Fruit fly (Drosophila melanogaster) Kc167 (cell line): Measurements from ENCODE around the gene CG16852.

Experiments
- Myc ChIP-seq: fragments of >200 bp; optimal IDR thresholded peaks from 2 replicates; lab custom pipeline; 2017; ENCODE audit warnings: missing external identifiers
- Sin3A ChIP-seq: fragments of >200 bp; optimal IDR thresholded peaks from 2 replicates; lab custom pipeline; 2018; ENCODE audit warnings: missing external identifiers
- h ChIP-seq: fragments of >200 bp; optimal IDR thresholded peaks from 3 replicates; lab custom pipeline; 2018; ENCODE audit warnings: missing external identifiers
- psq ChIP-seq: fragments of >200 bp; optimal IDR thresholded peaks from 2 replicates; lab custom pipeline; 2017; ENCODE audit warnings: missing external identifiers
- ttk ChIP-seq: sonication (Bioruptor generic); optimal IDR thresholded peaks from 2 replicates; lab custom pipeline; 2017; ENCODE audit warnings: missing external identifiers

DNA sequence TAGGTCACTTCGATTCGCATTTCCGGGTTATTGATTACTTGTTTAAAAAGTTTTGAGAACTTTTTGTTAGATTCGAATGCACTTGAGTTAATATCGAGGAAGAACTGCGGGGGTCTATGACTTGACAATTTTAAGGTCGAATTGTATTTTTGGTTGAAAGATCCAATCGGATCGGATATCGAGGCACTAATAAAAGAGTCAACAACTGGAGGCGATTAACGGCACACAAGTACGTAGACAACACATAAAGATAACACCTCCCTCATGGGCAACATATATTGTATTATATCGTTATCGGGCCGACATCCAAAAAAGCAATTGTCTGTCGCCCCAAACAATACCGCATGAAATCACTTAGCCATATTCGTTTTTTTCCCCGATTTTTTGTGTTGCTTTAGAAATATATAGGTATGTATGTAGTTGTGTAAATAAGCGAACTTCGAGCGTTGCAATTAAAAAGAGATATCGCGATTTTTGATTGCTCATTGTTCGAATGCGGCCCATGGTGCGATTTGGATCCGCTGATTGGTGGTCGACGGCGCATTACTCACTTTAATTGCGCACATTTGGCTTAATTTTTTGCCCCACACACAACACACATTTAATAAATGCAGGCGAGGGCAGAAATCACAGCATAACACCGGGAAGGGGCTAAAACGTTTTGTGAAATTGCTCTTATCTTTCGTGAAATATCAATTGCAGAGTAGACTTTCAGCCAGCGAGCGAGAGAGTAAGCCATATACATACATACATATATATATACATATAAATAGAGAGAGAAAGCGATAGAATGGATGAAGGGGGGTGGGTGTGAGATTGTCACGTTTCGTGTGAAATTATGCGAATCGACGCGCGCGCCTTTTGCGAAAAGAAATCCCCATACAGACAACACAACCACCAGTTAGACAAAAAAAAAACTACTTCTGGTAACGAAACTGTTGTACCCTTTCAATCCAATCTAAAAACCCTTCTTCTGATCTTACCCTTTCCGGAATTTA is 29.4 kb upstream of the CG16852 start:
- no peak for TF ChIP-seq h (lab: Kevin White, UChicago)
- no peak for TF ChIP-seq Sin3A (lab: Kevin White, UChicago)
- TF ChIP-seq psq (lab: Kevin White, UChicago): no peak
- TF ChIP-seq Myc: no peak
- no peak for TF ChIP-seq ttk
